Worm (Caenorhabditis elegans) whole organism, late embryonic: ENCODE data around the gene R09H10.2.

ENCODE experiments used
- K02D7.2 ChIP-seq: sonication (generic microtip); optimal IDR thresholded peaks from 2 replicates; lab custom pipeline; 2017; ENCODE audit warnings: mild to moderate bottlenecking, missing genetic modification characterization, missing compliant biosample characterization
- T23F11.4 ChIP-seq: fragments of 200-800 bp; sonication (Bioruptor generic); optimal IDR thresholded peaks from 2 replicates; lab custom pipeline; 2018; ENCODE audit warnings: mild to moderate bottlenecking, missing genetic modification characterization, missing compliant biosample characterization
- Y22D7AL.16 ChIP-seq: sonication (generic microtip); optimal IDR thresholded peaks from 2 replicates; lab custom pipeline; 2016; ENCODE audit warnings: missing genetic modification characterization, missing compliant biosample characterization
- ama-1 ChIP-seq: fragments of 150-350 bp; optimal IDR thresholded peaks from 2 replicates; lab custom pipeline; 2014
- ceh-2 ChIP-seq: sonication (generic microtip); optimal IDR thresholded peaks from 2 replicates; lab custom pipeline; 2016; ENCODE audit warnings: missing genotype, missing genetic modification characterization, missing compliant biosample characterization
- ceh-31 ChIP-seq: sonication (generic microtip); optimal IDR thresholded peaks from 2 replicates; lab custom pipeline; 2016; ENCODE audit warnings: missing genetic modification characterization, missing compliant biosample characterization
- ceh-48 ChIP-seq: sonication (generic microtip); optimal IDR thresholded peaks from 2 replicates; lab custom pipeline; 2016; ENCODE audit warnings: missing genetic modification characterization, inconsistent platforms, missing compliant biosample characterization
- ceh-6 ChIP-seq: fragments of 200-800 bp; sonication (Bioruptor generic); optimal IDR thresholded peaks from 2 replicates; lab custom pipeline; 2018; ENCODE audit warnings: mild to moderate bottlenecking, missing genetic modification characterization, missing compliant biosample characterization
- ceh-9 ChIP-seq: sonication (generic microtip); optimal IDR thresholded peaks from 2 replicates; lab custom pipeline; 2016; ENCODE audit warnings: mild to moderate bottlenecking, missing genetic modification characterization, inconsistent platforms, missing compliant biosample characterization
- che-1 ChIP-seq: sonication (generic microtip); optimal IDR thresholded peaks from 2 replicates; lab custom pipeline; 2016; ENCODE audit warnings: mild to moderate bottlenecking, missing genetic modification characterization, missing compliant biosample characterization
- elt-2 ChIP-seq: sonication (generic microtip); optimal IDR thresholded peaks from 2 replicates; lab custom pipeline; 2016; ENCODE audit warnings: missing genetic modification reagents, missing genetic modification characterization, missing compliant biosample characterization
- ets-4 ChIP-seq: sonication (generic microtip); optimal IDR thresholded peaks from 2 replicates; lab custom pipeline; 2016; ENCODE audit warnings: missing genetic modification characterization, missing compliant biosample characterization
- fax-1 ChIP-seq: sonication (generic microtip); optimal IDR thresholded peaks from 2 replicates; lab custom pipeline; 2016; ENCODE audit warnings: missing genotype, missing genetic modification characterization, missing compliant biosample characterization
- fkh-10 ChIP-seq: fragments of 150-350 bp; optimal IDR thresholded peaks from 2 replicates; lab custom pipeline; 2014; ENCODE audit warnings: missing biosample characterization, missing genetic modification reagents, missing genetic modification characterization
- hlh-13 ChIP-seq: fragments of 200-800 bp; sonication (Bioruptor generic); optimal IDR thresholded peaks from 2 replicates; lab custom pipeline; 2018; ENCODE audit warnings: mild to moderate bottlenecking, missing genetic modification characterization, missing compliant biosample characterization
- hlh-15 ChIP-seq: sonication (generic microtip); optimal IDR thresholded peaks from 2 replicates; lab custom pipeline; 2016; ENCODE audit warnings: missing genetic modification characterization, missing compliant biosample characterization
- hlh-30 ChIP-seq: sonication (generic microtip); optimal IDR thresholded peaks from 2 replicates; lab custom pipeline; 2017; ENCODE audit warnings: antibody characterized with exemption, missing genetic modification characterization, missing compliant biosample characterization; ENCODE audit not compliant: insufficient read depth
- hlh-6 ChIP-seq: sonication (generic microtip); optimal IDR thresholded peaks from 2 replicates; lab custom pipeline; 2016; ENCODE audit warnings: missing genotype, missing genetic modification characterization, missing compliant biosample characterization
- hlh-8 ChIP-seq: sonication (generic microtip); optimal IDR thresholded peaks from 2 replicates; lab custom pipeline; 2016; ENCODE audit warnings: missing genotype, missing genetic modification characterization, missing compliant biosample characterization
- lim-6 ChIP-seq: sonication (generic microtip); optimal IDR thresholded peaks from 2 replicates; lab custom pipeline; 2016; ENCODE audit warnings: missing genetic modification characterization, missing compliant biosample characterization
- madf-2 ChIP-seq: sonication (generic microtip); optimal IDR thresholded peaks from 2 replicates; lab custom pipeline; 2017; ENCODE audit warnings: missing genetic modification characterization, missing compliant biosample characterization
- nhr-232 ChIP-seq: sonication (generic microtip); optimal IDR thresholded peaks from 2 replicates; lab custom pipeline; 2016; ENCODE audit warnings: missing genetic modification characterization, missing compliant biosample characterization
- odd-2 ChIP-seq: sonication (generic microtip); optimal IDR thresholded peaks from 2 replicates; lab custom pipeline; 2017; ENCODE audit warnings: antibody characterized with exemption, mild to moderate bottlenecking, missing genetic modification characterization, missing compliant biosample characterization
- pag-3 ChIP-seq: sonication (generic microtip); optimal IDR thresholded peaks from 2 replicates; lab custom pipeline; 2016; ENCODE audit warnings: missing compliant biosample characterization, missing genetic modification characterization, borderline replicate concordance
- pha-2 ChIP-seq: sonication (generic microtip); optimal IDR thresholded peaks from 2 replicates; lab custom pipeline; 2017; ENCODE audit warnings: mild to moderate bottlenecking, missing genetic modification characterization, missing compliant biosample characterization
- pqm-1 ChIP-seq: sonication (generic microtip); optimal IDR thresholded peaks from 2 replicates; lab custom pipeline; 2016; ENCODE audit warnings: missing genetic modification characterization, missing compliant biosample characterization
- sdc-2 ChIP-seq: sonication (generic microtip); optimal IDR thresholded peaks from 2 replicates; lab custom pipeline; 2016; ENCODE audit warnings: missing genotype, missing genetic modification characterization, missing compliant biosample characterization
- sox-2 ChIP-seq: fragments of 200-800 bp; sonication (Bioruptor generic); IDR thresholded peaks from 2 replicates; pipeline ENCODE4 v1.3.6; 2022; ENCODE audit warnings: missing genetic modification reagents, missing genetic modification characterization, missing compliant biosample characterization
- syd-9 ChIP-seq: sonication (generic microtip); optimal IDR thresholded peaks from 2 replicates; lab custom pipeline; 2016; ENCODE audit warnings: mild to moderate bottlenecking, missing genetic modification characterization, moderate library complexity, missing compliant biosample characterization
- tbx-2 ChIP-seq: sonication (generic microtip); optimal IDR thresholded peaks from 2 replicates; lab custom pipeline; 2016; ENCODE audit warnings: missing genetic modification characterization, missing compliant biosample characterization
- unc-3 ChIP-seq, 2 experiments: fragments of 200-800 bp in 1 of 2; sonication (Bioruptor generic) in 1 of 2; sonication (generic microtip) in 1 of 2; conservative IDR thresholded peaks in 1 of 2; optimal IDR thresholded peaks in 1 of 2; 2 replicates each; pipeline versions ENCODE4 v1.3.6 to Lab custom; 2016 to 2022; ENCODE audit warnings: missing compliant biosample characterization in 2 of 2, missing genetic modification characterization in 2 of 2, missing genetic modification reagents in 1 of 2
- unc-42 ChIP-seq: sonication (generic microtip); optimal IDR thresholded peaks from 2 replicates; lab custom pipeline; 2016; ENCODE audit warnings: missing genotype, missing genetic modification characterization, missing compliant biosample characterization
- unc-86 ChIP-seq: sonication (generic microtip); optimal IDR thresholded peaks from 2 replicates; lab custom pipeline; 2016; ENCODE audit warnings: missing genetic modification characterization, missing compliant biosample characterization
- zip-5 ChIP-seq: sonication (generic microtip); optimal IDR thresholded peaks from 2 replicates; lab custom pipeline; 2016; ENCODE audit warnings: missing genetic modification characterization, missing compliant biosample characterization

R09H10.2 gene

ce11 chrIV:10617099-10617498 is 14.4 kb downstream of the R09H10.2 start:
- TF ChIP-seq zip-5 (tag; lab: Kevin White, UChicago) (no peak), K02D7.2 (tag; lab: Kevin White, UChicago) (no peak), Y22D7AL.16 (tag; lab: Kevin White, UChicago) (no peak), T23F11.4 (GFP tag; lab: Kevin White, UChicago) (no peak), madf-2 (no peak), unc-42 (tag; lab: Kevin White, UChicago) (no peak), che-1 (no peak), nhr-232 (tag; lab: Kevin White, UChicago) (no peak), pag-3 (tag; lab: Kevin White, UChicago) (no peak), ceh-2 (tag; lab: Kevin White, UChicago) (no peak), ceh-48 (no peak), lim-6 (tag; lab: Kevin White, UChicago) (no peak), tbx-2 (tag; lab: Kevin White, UChicago) (no peak), unc-3 (GFP tag; conservative IDR thresholded peaks at IDR 0.05; lab: Robert Waterston, UW) (no peak), unc-3 (tag; optimal IDR thresholded peaks at IDR 0.05; lab: Kevin White, UChicago) (no peak), sdc-2 (no peak)

ce11 chrIV:10620811-10621210 is 18.1 kb downstream of the R09H10.2 start, which contains the start of gene R09H10.7:
Gene R09H10.7 (plus strand): TSS chrIV:10621111.
- TF ChIP-seq ama-1 (lab: Kevin White, UChicago) (no peak), hlh-8 (tag; lab: Kevin White, UChicago) (no peak), hlh-6 (tag; lab: Kevin White, UChicago) (no peak), fax-1 (no peak), ceh-31 (tag; lab: Kevin White, UChicago) (no peak)
- TF ChIP-seq, all 69 proteins: peak for 0

ce11 chrIV:10628724-10629123 is 26.0 kb downstream of the R09H10.2 start, which contains the start of gene R09H10.5:
Gene R09H10.5 (minus strand): TSS chrIV:10628829.
- TF ChIP-seq hlh-15 (tag; lab: Kevin White, UChicago) (no peak), ceh-48 (no peak), zip-5 (tag; lab: Kevin White, UChicago) (no peak), odd-2 (tag; lab: Kevin White, UChicago) (no peak), sox-2 (GFP tag; lab: Robert Waterston, UW) (no peak), unc-86 (tag; lab: Kevin White, UChicago) (no peak), ets-4 (tag; lab: Kevin White, UChicago) (no peak), ceh-9 (tag; lab: Kevin White, UChicago) (no peak), hlh-30 (tag; lab: Kevin White, UChicago) (no peak), syd-9 (no peak), ceh-6 (GFP tag; lab: Kevin White, UChicago) (no peak), unc-3 (GFP tag; conservative IDR thresholded peaks at IDR 0.05; lab: Robert Waterston, UW) (no peak), unc-3 (tag; optimal IDR thresholded peaks at IDR 0.05; lab: Kevin White, UChicago) (no peak), pqm-1 (no peak), pha-2 (no peak)

- no peak for TF ChIP-seq lim-6 (tag; lab: Kevin White, UChicago)
- TF ChIP-seq madf-2, result no peak
- no peak for TF ChIP-seq ets-4 (tag; lab: Kevin White, UChicago)
- TF ChIP-seq sdc-2, result no peak
- TF ChIP-seq fkh-10 (GFP tag; lab: Kevin White, UChicago), result no peak
- TF ChIP-seq hlh-13, result no peak
- TF ChIP-seq elt-2 (tag; lab: Kevin White, UChicago), result peak; percentile 48
Observed at ce11 chrIV:10630953-10631554, 28.3 kb downstream of the R09H10.2 start, which contains the start of gene F56C4.4. Gene F56C4.4 (minus strand): TSS chrIV:10631267.
